Fruit fly (Drosophila melanogaster) whole organism, embryonic: Measurements from ENCODE around the gene Doa.

Experiments used
- Blimp-1 ChIP-seq: fragments of 200-800 bp; sonication (Bioruptor generic); optimal IDR thresholded peaks from 3 replicates; lab custom pipeline; 2018; ENCODE audit warnings: missing biosample characterization, missing genetic modification characterization, mild to moderate bottlenecking, moderate library complexity, missing genetic modification reagents
- CG10209 ChIP-seq: fragments of 200-800 bp; sonication (Bioruptor generic); optimal IDR thresholded peaks from 3 replicates; lab custom pipeline; 2017; ENCODE audit warnings: missing biosample characterization, mild to moderate bottlenecking, missing genetic modification characterization, missing genetic modification reagents
- CG11085 ChIP-seq: fragments of 200-800 bp; sonication (Bioruptor generic); IDR thresholded peaks from 2 replicates; pipeline ENCODE4 v1.3.6; 2022; ENCODE audit warnings: missing biosample characterization, missing genetic modification characterization
- CG11456 ChIP-seq: fragments of 200-800 bp; sonication (Bioruptor generic); IDR thresholded peaks from 3 replicates; pipeline ENCODE4 v1.3.6; 2022; ENCODE audit warnings: missing biosample characterization, missing genetic modification characterization
- CG12659 ChIP-seq: fragments of 200-800 bp; sonication (Bioruptor generic); optimal IDR thresholded peaks from 3 replicates; lab custom pipeline; 2017; ENCODE audit warnings: mild to moderate bottlenecking, missing biosample characterization, missing genetic modification reagents, missing genetic modification characterization
- CG13287 ChIP-seq: fragments of 200-800 bp; sonication (Bioruptor generic); IDR thresholded peaks from 2 replicates; pipeline ENCODE4 v1.3.6; 2022; ENCODE audit warnings: missing biosample characterization, missing genetic modification characterization; ENCODE audit not compliant: partially characterized antibody
- CG1529 ChIP-seq: fragments of 200-800 bp; sonication (Bioruptor generic); optimal IDR thresholded peaks from 3 replicates; lab custom pipeline; 2018; ENCODE audit warnings: missing biosample characterization, missing genetic modification characterization
- CG15696 ChIP-seq: fragments of 200-800 bp; sonication (Bioruptor generic); optimal IDR thresholded peaks from 2 replicates; lab custom pipeline; 2019; ENCODE audit warnings: missing biosample characterization, mild to moderate bottlenecking, missing genetic modification characterization, moderate library complexity
- CG1792 ChIP-seq: fragments of 200-800 bp; sonication (Bioruptor generic); optimal IDR thresholded peaks from 2 replicates; lab custom pipeline; 2016; ENCODE audit warnings: missing biosample characterization, missing genetic modification characterization
- CG18764 ChIP-seq: fragments of 200-800 bp; sonication (Bioruptor generic); optimal IDR thresholded peaks from 3 replicates; lab custom pipeline; 2016; ENCODE audit warnings: missing biosample characterization, missing genetic modification characterization
- CG3407 ChIP-seq: fragments of 200-800 bp; sonication (Bioruptor generic); optimal IDR thresholded peaks from 2 replicates; lab custom pipeline; 2018; ENCODE audit warnings: missing biosample characterization, mild to moderate bottlenecking, missing genetic modification characterization
- CG34376 ChIP-seq: fragments of 200-800 bp; sonication (Bioruptor generic); optimal IDR thresholded peaks from 2 replicates; lab custom pipeline; 2018; ENCODE audit warnings: missing biosample characterization, mild to moderate bottlenecking, missing genetic modification characterization
- CG3726 ChIP-seq: fragments of 200-800 bp; sonication (Bioruptor generic); IDR thresholded peaks from 3 replicates; pipeline ENCODE4, ENCODE4 v1.3.6; 2022; ENCODE audit warnings: missing biosample characterization, missing genetic modification characterization
- CG4730 ChIP-seq: fragments of 200-800 bp; sonication (Bioruptor generic); IDR thresholded peaks from 2 replicates; pipeline ENCODE4 v1.3.6; 2022; ENCODE audit warnings: missing biosample characterization, missing genetic modification characterization
- CG7963 ChIP-seq: fragments of 200-800 bp; sonication (Bioruptor generic); IDR thresholded peaks from 3 replicates; pipeline ENCODE4 v1.3.6; 2022; ENCODE audit warnings: missing biosample characterization, missing genetic modification characterization; ENCODE audit not compliant: partially characterized antibody
- CG7987 ChIP-seq: fragments of 200-800 bp; sonication (Bioruptor generic); optimal IDR thresholded peaks from 2 replicates; lab custom pipeline; 2018; ENCODE audit warnings: missing biosample characterization, mild to moderate bottlenecking, missing genetic modification characterization, moderate library complexity
- D19A ChIP-seq: fragments of 200-800 bp; optimal IDR thresholded peaks from 3 replicates; lab custom pipeline; 2019; ENCODE audit warnings: missing biosample characterization, mild to moderate bottlenecking, missing genetic modification characterization, moderate library complexity
- Dbx ChIP-seq: fragments of 200-800 bp; sonication (Bioruptor generic); IDR thresholded peaks from 3 replicates; pipeline ENCODE4 v1.3.6; 2022; ENCODE audit warnings: missing biosample characterization, missing genetic modification characterization
- HLH54F ChIP-seq: fragments of 200-800 bp; sonication (Bioruptor generic); optimal IDR thresholded peaks from 3 replicates; lab custom pipeline; 2016; ENCODE audit warnings: missing biosample characterization, missing genetic modification characterization
- Hsf ChIP-seq: fragments of 200-800 bp; sonication (Bioruptor generic); optimal IDR thresholded peaks from 3 replicates; lab custom pipeline; 2016; ENCODE audit warnings: missing biosample characterization, missing genetic modification characterization
- Lim3 ChIP-seq: fragments of 200-800 bp; sonication (Bioruptor generic); IDR thresholded peaks from 2 replicates; pipeline ENCODE4 v1.3.6; 2022; ENCODE audit warnings: missing biosample characterization, missing genetic modification characterization
- Rfx ChIP-seq: fragments of 200-800 bp; sonication (Bioruptor generic); IDR thresholded peaks from 2 replicates; pipeline ENCODE4 v1.3.6; 2022; ENCODE audit warnings: missing biosample characterization, missing genetic modification characterization
- Scr ChIP-seq: fragments of 200-800 bp; sonication (Bioruptor generic); IDR thresholded peaks from 2 replicates; pipeline ENCODE4 v1.3.6; 2022; ENCODE audit warnings: missing biosample characterization, missing genetic modification characterization; ENCODE audit not compliant: partially characterized antibody
- Sox100B ChIP-seq: fragments of 200-800 bp; sonication (Bioruptor generic); optimal IDR thresholded peaks from 3 replicates; lab custom pipeline; 2018; ENCODE audit warnings: missing biosample characterization, mild to moderate bottlenecking, missing genetic modification characterization
- Ssrp ChIP-seq: fragments of 200-800 bp; sonication (Bioruptor generic); optimal IDR thresholded peaks from 2 replicates; lab custom pipeline; 2018; ENCODE audit warnings: missing biosample characterization, mild to moderate bottlenecking, missing genetic modification characterization, moderate library complexity
- Xrp1 ChIP-seq: fragments of 200-800 bp; sonication (Bioruptor generic); IDR thresholded peaks from 2 replicates; pipeline ENCODE4 v1.3.6; 2022; ENCODE audit warnings: missing biosample characterization, missing genetic modification characterization
- al ChIP-seq: fragments of 200-800 bp; sonication (Bioruptor generic); IDR thresholded peaks from 2 replicates; pipeline ENCODE4 v1.3.6; 2022; ENCODE audit warnings: missing biosample characterization, missing genetic modification characterization
- amos ChIP-seq: fragments of 200-800 bp; sonication (Bioruptor generic); IDR thresholded peaks from 2 replicates; pipeline ENCODE4 v1.3.6; 2022; ENCODE audit warnings: missing biosample characterization, missing genetic modification characterization; ENCODE audit not compliant: partially characterized antibody
- ap ChIP-seq: fragments of 200-800 bp; sonication (Bioruptor generic); IDR thresholded peaks from 2 replicates; pipeline ENCODE4 v1.3.6; 2022; ENCODE audit warnings: missing biosample characterization, missing genetic modification characterization
- bab2 ChIP-seq: fragments of 200-800 bp; sonication (Bioruptor generic); optimal IDR thresholded peaks from 2 replicates; lab custom pipeline; 2016; ENCODE audit warnings: missing biosample characterization, missing genetic modification characterization
- croc ChIP-seq: fragments of 200-800 bp; sonication (Bioruptor generic); conservative IDR thresholded peaks from 3 replicates; pipeline ENCODE4 v1.3.6; 2022; ENCODE audit warnings: missing biosample characterization, missing genetic modification characterization
- danr ChIP-seq: fragments of 200-800 bp; sonication (Bioruptor generic); IDR thresholded peaks from 2 replicates; pipeline ENCODE4 v1.3.6; 2022; ENCODE audit warnings: missing biosample characterization, missing genetic modification characterization
- dati ChIP-seq: fragments of 200-800 bp; sonication (Bioruptor generic); IDR thresholded peaks from 2 replicates; pipeline ENCODE4 v1.3.6; 2022; ENCODE audit warnings: missing biosample characterization, missing genetic modification characterization
- ftz-f1 ChIP-seq: fragments of 200-800 bp; sonication (Bioruptor generic); optimal IDR thresholded peaks from 2 replicates; lab custom pipeline; 2016; ENCODE audit warnings: missing biosample characterization, missing genetic modification characterization
- ken ChIP-seq: fragments of 200-800 bp; sonication (Bioruptor generic); IDR thresholded peaks from 3 replicates; pipeline ENCODE4 v1.3.6; 2022; ENCODE audit warnings: missing biosample characterization, missing genetic modification characterization
- klu ChIP-seq: fragments of 200-800 bp; sonication (Bioruptor generic); IDR thresholded peaks from 2 replicates; pipeline ENCODE4 v1.3.6; 2022; ENCODE audit warnings: missing biosample characterization, missing genetic modification characterization
- knrl ChIP-seq: fragments of 200-800 bp; sonication (Bioruptor generic); IDR thresholded peaks from 3 replicates; pipeline ENCODE4 v1.3.6; 2022; ENCODE audit warnings: missing biosample characterization, missing genetic modification characterization; ENCODE audit not compliant: partially characterized antibody
- lab ChIP-seq: fragments of 200-800 bp; sonication (Bioruptor generic); optimal IDR thresholded peaks from 3 replicates; lab custom pipeline; 2017; ENCODE audit warnings: missing biosample characterization, missing genetic modification characterization, mild to moderate bottlenecking, moderate library complexity, missing genetic modification reagents
- lbe ChIP-seq: fragments of 200-800 bp; sonication (Bioruptor generic); optimal IDR thresholded peaks from 2 replicates; lab custom pipeline; 2016; ENCODE audit warnings: missing biosample characterization, mild to moderate bottlenecking, missing genetic modification characterization
- lmd ChIP-seq: fragments of 200-800 bp; sonication (Bioruptor generic); IDR thresholded peaks from 2 replicates; pipeline ENCODE4 v1.3.6; 2022; ENCODE audit warnings: missing biosample characterization, missing genetic modification characterization
- mam ChIP-seq: fragments of 200-800 bp; sonication (Bioruptor generic); optimal IDR thresholded peaks from 3 replicates; lab custom pipeline; 2016; ENCODE audit warnings: missing biosample characterization, missing genetic modification characterization
- otp ChIP-seq: fragments of 200-800 bp; sonication (Bioruptor generic); IDR thresholded peaks from 3 replicates; pipeline ENCODE4, ENCODE4 v1.3.6; 2022; ENCODE audit warnings: missing biosample characterization, missing genetic modification characterization
- ranshi ChIP-seq: fragments of 200-800 bp; sonication (Bioruptor generic); IDR thresholded peaks from 2 replicates; pipeline ENCODE4 v1.3.6; 2022; ENCODE audit warnings: missing biosample characterization, missing genetic modification characterization
- seq ChIP-seq: fragments of 200-800 bp; sonication (Bioruptor generic); IDR thresholded peaks from 2 replicates; pipeline ENCODE4 v1.3.6; 2022; ENCODE audit warnings: missing biosample characterization, missing genetic modification characterization
- shn ChIP-seq: fragments of 200-800 bp; sonication (Bioruptor generic); optimal IDR thresholded peaks from 3 replicates; lab custom pipeline; 2016; ENCODE audit warnings: missing biosample characterization, missing genetic modification characterization
- slou ChIP-seq: fragments of 200-800 bp; sonication (Bioruptor generic); optimal IDR thresholded peaks from 3 replicates; lab custom pipeline; 2016; ENCODE audit warnings: missing biosample characterization, missing genetic modification characterization
- sna ChIP-seq: fragments of 200-800 bp; sonication (Bioruptor generic); IDR thresholded peaks from 2 replicates; pipeline ENCODE4 v1.3.6; 2022; ENCODE audit warnings: missing biosample characterization, missing genetic modification characterization; ENCODE audit not compliant: partially characterized antibody
- sr ChIP-seq: fragments of 200-800 bp; sonication (Bioruptor generic); IDR thresholded peaks from 3 replicates; pipeline ENCODE4 v1.3.6; 2022; ENCODE audit warnings: missing biosample characterization, missing genetic modification characterization
- tx ChIP-seq: fragments of 200-800 bp; sonication (Bioruptor generic); optimal IDR thresholded peaks from 2 replicates; lab custom pipeline; 2016; ENCODE audit warnings: missing biosample characterization, missing genetic modification characterization
- unpg ChIP-seq: fragments of 200-800 bp; sonication (Bioruptor generic); optimal IDR thresholded peaks from 3 replicates; lab custom pipeline; 2018; ENCODE audit warnings: missing biosample characterization, mild to moderate bottlenecking, missing genetic modification characterization, moderate library complexity
- vvl ChIP-seq: fragments of 200-800 bp; sonication (Bioruptor generic); IDR thresholded peaks from 2 replicates; pipeline ENCODE4 v1.3.6; 2022; ENCODE audit warnings: missing biosample characterization, missing genetic modification characterization

The Doa gene

dm6 chr3R:28911758-28912157, 23.9 kb downstream of the Doa start (continued):
- TF ChIP-seq bab2 (GFP tag; lab: Kevin White, UChicago) (peak; percentile 77), CG13287 (GFP tag; lab: Robert Waterston, UW) (no peak), CG3726 (GFP tag; lab: Robert Waterston, UW) (peak; percentile 59; the same call in 1 of the 3 replicates), otp (GFP tag; lab: Robert Waterston, UW) (peak; percentile 72; the same call in 1 of the 3 replicates), Lim3 (GFP tag; lab: Robert Waterston, UW) (peak; percentile 63; the same call in 1 of the 2 replicates), croc (GFP tag; lab: Robert Waterston, UW) (peak; percentile 64; the same call in 1 of the 3 replicates), vvl (peak; percentile 91), ap (GFP tag; lab: Robert Waterston, UW) (peak; percentile 80), CG11085 (peak; percentile 24; the same call in 1 of the 2 replicates), Hsf (peak; percentile 72), CG1792 (GFP tag; lab: Kevin White, UChicago) (peak; percentile 29), Blimp-1 (GFP tag; lab: Kevin White, UChicago) (peak; percentile 62), mam (GFP tag; lab: Kevin White, UChicago) (peak; percentile 78), CG7987 (no peak), CG12659 (GFP tag; lab: Kevin White, UChicago) (peak; percentile 65), sr (peak; percentile 69; the same call in 2 of the 3 replicates), dati (GFP tag; lab: Robert Waterston, UW) (peak; percentile 69), al (GFP tag; lab: Robert Waterston, UW) (peak; percentile 65; the same call in 1 of the 2 replicates), ranshi (peak; percentile 78; the same call in 1 of the 2 replicates), lbe (no peak), tx (GFP tag; lab: Kevin White, UChicago) (peak; percentile 54), unpg (GFP tag; lab: Kevin White, UChicago) (peak; percentile 81), lmd (peak; percentile 87), knrl (no peak), Dbx (GFP tag; lab: Robert Waterston, UW) (peak; percentile 76), CG1529 (GFP tag; lab: Kevin White, UChicago) (peak; percentile 45), lab (GFP tag; lab: Kevin White, UChicago) (peak; percentile 72), CG4730 (GFP tag; lab: Robert Waterston, UW) (peak; percentile 65), CG18764 (GFP tag; lab: Kevin White, UChicago) (peak; percentile 51), CG34376 (no peak), D19A (tag; lab: Kevin White, UChicago) (peak; percentile 65), HLH54F (peak; percentile 58), CG3407 (GFP tag; lab: Kevin White, UChicago) (peak; percentile 48), CG15696 (tag; lab: Kevin White, UChicago) (no peak), sna (GFP tag; lab: Robert Waterston, UW) (no peak), ken (GFP tag; lab: Robert Waterston, UW) (peak; percentile 74; the same call in 2 of the 3 replicates), Ssrp (peak; percentile 71), danr (GFP tag; lab: Robert Waterston, UW) (peak; percentile 72), klu (GFP tag; lab: Robert Waterston, UW) (no peak), CG7963 (GFP tag; lab: Robert Waterston, UW) (0 out of 3 replicates have a peak, but pooled peaks have one; percentile 26), Rfx (peak; percentile 84), slou (GFP tag; lab: Kevin White, UChicago) (peak; percentile 24), seq (GFP tag; lab: Robert Waterston, UW) (peak; percentile 48), shn (GFP tag; lab: Kevin White, UChicago) (peak; percentile 58), Xrp1 (GFP tag; lab: Robert Waterston, UW) (peak; percentile 83), Sox100B (GFP tag; lab: Kevin White, UChicago) (no peak), CG10209 (GFP tag; lab: Kevin White, UChicago) (peak; percentile 67), Scr (GFP tag; lab: Robert Waterston, UW) (no peak), CG11456 (GFP tag; lab: Robert Waterston, UW) (peak; percentile 84), ftz-f1 (GFP tag; lab: Kevin White, UChicago) (peak; percentile 21), amos (GFP tag; lab: Robert Waterston, UW) (no peak)
